Fruit fly (Drosophila melanogaster) whole organism, pupa: ENCODE data around the gene CG3251.

Experiments
- CG15710 ChIP-seq: fragments of 200-800 bp; sonication (Bioruptor generic); optimal IDR thresholded peaks from 2 replicates; lab custom pipeline; 2018; ENCODE audit warnings: missing biosample characterization, mild to moderate bottlenecking, missing genetic modification characterization, moderate library complexity
- CG32121 ChIP-seq: fragments of 200-800 bp; sonication (Bioruptor generic); IDR thresholded peaks from 2 replicates; pipeline ENCODE4 v1.3.6; 2022; ENCODE audit warnings: missing biosample characterization, missing genetic modification characterization
- gl ChIP-seq: fragments of 200-800 bp; sonication (Bioruptor generic); optimal IDR thresholded peaks from 2 replicates; lab custom pipeline; 2018; ENCODE audit warnings: missing biosample characterization, mild to moderate bottlenecking, missing genetic modification characterization

dm6 chr2L:4640996-4641395 is 49.5 kb downstream of the CG3251 start, which contains the start of gene BG642163:
- no peak for TF ChIP-seq gl (tag; lab: Kevin White, UChicago)
- no peak for TF ChIP-seq CG15710 (tag; lab: Kevin White, UChicago)
- TF ChIP-seq CG32121 (GFP tag; lab: Robert Waterston, UW): no peak
